Fruit fly (Drosophila melanogaster) whole organism, embryonic: Measurements from ENCODE around the gene Smox.

ENCODE experiments used
- Ada2b ChIP-seq: fragments of 200-800 bp; sonication (Bioruptor generic); IDR thresholded peaks from 2 replicates; pipeline ENCODE4 v1.3.6; 2022; ENCODE audit warnings: missing biosample characterization, missing genetic modification characterization
- Adf1 ChIP-seq: fragments of 200-800 bp; sonication (Bioruptor generic); IDR thresholded peaks from 2 replicates; pipeline ENCODE4 v1.3.6; 2022; ENCODE audit warnings: missing biosample characterization, missing genetic modification characterization
- Aef1 ChIP-seq: fragments of 200-800 bp; sonication (Bioruptor generic); IDR thresholded peaks from 3 replicates; pipeline ENCODE4 v1.3.6; 2022; ENCODE audit warnings: missing biosample characterization, missing genetic modification characterization
- B-H1 ChIP-seq: fragments of 200-800 bp; sonication (Bioruptor generic); IDR thresholded peaks from 3 replicates; pipeline ENCODE4 v1.3.6; 2022; ENCODE audit warnings: missing biosample characterization, missing genetic modification characterization
- Bdp1 ChIP-seq: fragments of 200-800 bp; sonication (Bioruptor generic); optimal IDR thresholded peaks from 3 replicates; lab custom pipeline; 2016; ENCODE audit warnings: missing biosample characterization, missing genetic modification characterization
- BtbVII ChIP-seq: fragments of 200-800 bp; sonication (Bioruptor generic); optimal IDR thresholded peaks from 3 replicates; lab custom pipeline; 2017; ENCODE audit warnings: missing biosample characterization, mild to moderate bottlenecking, missing genetic modification characterization
- CG10209 ChIP-seq: fragments of 200-800 bp; sonication (Bioruptor generic); optimal IDR thresholded peaks from 3 replicates; lab custom pipeline; 2017; ENCODE audit warnings: missing biosample characterization, mild to moderate bottlenecking, missing genetic modification characterization, missing genetic modification reagents
- CG11456 ChIP-seq: fragments of 200-800 bp; sonication (Bioruptor generic); IDR thresholded peaks from 3 replicates; pipeline ENCODE4 v1.3.6; 2022; ENCODE audit warnings: missing biosample characterization, missing genetic modification characterization
- CG12236 ChIP-seq: fragments of 200-800 bp; sonication (Bioruptor generic); optimal IDR thresholded peaks from 2 replicates; lab custom pipeline; 2016; ENCODE audit warnings: missing biosample characterization, missing genetic modification characterization
- CG17568 ChIP-seq: fragments of 200-800 bp; sonication (Bioruptor generic); optimal IDR thresholded peaks from 2 replicates; lab custom pipeline; 2018; ENCODE audit warnings: missing biosample characterization, mild to moderate bottlenecking, missing genetic modification characterization, moderate library complexity
- CG17829 ChIP-seq: fragments of 200-800 bp; optimal IDR thresholded peaks from 2 replicates; lab custom pipeline; 2019; ENCODE audit warnings: missing biosample characterization, mild to moderate bottlenecking, missing genetic modification characterization, moderate library complexity
- CG2120 ChIP-seq: fragments of 200-800 bp; sonication (Bioruptor generic); optimal IDR thresholded peaks from 3 replicates; lab custom pipeline; 2016; ENCODE audit warnings: missing biosample characterization, missing genetic modification characterization
- CG30431 ChIP-seq: fragments of 200-800 bp; sonication (Bioruptor generic); optimal IDR thresholded peaks from 2 replicates; lab custom pipeline; 2017; ENCODE audit warnings: missing biosample characterization, missing genetic modification characterization
- CG3065 ChIP-seq: fragments of 200-800 bp; sonication (Bioruptor generic); optimal IDR thresholded peaks from 2 replicates; lab custom pipeline; 2016; ENCODE audit warnings: missing biosample characterization, missing genetic modification characterization
- CG31365 ChIP-seq: fragments of 200-800 bp; sonication (Bioruptor generic); optimal IDR thresholded peaks from 2 replicates; lab custom pipeline; 2018; ENCODE audit warnings: missing biosample characterization, mild to moderate bottlenecking, missing genetic modification characterization
- CG3995 ChIP-seq: fragments of 200-800 bp; sonication (Bioruptor generic); optimal IDR thresholded peaks from 3 replicates; lab custom pipeline; 2016; ENCODE audit warnings: missing biosample characterization, missing genetic modification characterization
- CG6813 ChIP-seq: fragments of 200-800 bp; sonication (Bioruptor generic); optimal IDR thresholded peaks from 2 replicates; lab custom pipeline; 2017; ENCODE audit warnings: missing biosample characterization, missing genetic modification characterization, mild to moderate bottlenecking, moderate library complexity, missing genetic modification reagents
- CG7786 ChIP-seq: fragments of 200-800 bp; sonication (Bioruptor generic); optimal IDR thresholded peaks from 2 replicates; lab custom pipeline; 2016; ENCODE audit warnings: missing biosample characterization, missing genetic modification characterization
- CG9817 ChIP-seq: fragments of 200-800 bp; sonication (Bioruptor generic); optimal IDR thresholded peaks from 2 replicates; lab custom pipeline; 2018; ENCODE audit warnings: missing biosample characterization, mild to moderate bottlenecking, missing genetic modification characterization, moderate library complexity
- CHES-1-like ChIP-seq: fragments of 200-800 bp; sonication (Bioruptor generic); optimal IDR thresholded peaks from 2 replicates; lab custom pipeline; 2016; ENCODE audit warnings: missing biosample characterization, missing genetic modification characterization
- CkIIα-i1 ChIP-seq: fragments of 200-800 bp; sonication (Bioruptor generic); IDR thresholded peaks from 2 replicates; pipeline ENCODE4 v1.3.6; 2022; ENCODE audit warnings: missing biosample characterization, missing genetic modification characterization
- Dip2 ChIP-seq: fragments of 200-800 bp; sonication (Bioruptor generic); IDR thresholded peaks from 2 replicates; pipeline ENCODE4 v1.3.6; 2022; ENCODE audit warnings: missing biosample characterization, missing genetic modification characterization
- ERR ChIP-seq: fragments of 200-800 bp; sonication (Bioruptor generic); optimal IDR thresholded peaks from 2 replicates; lab custom pipeline; 2016; ENCODE audit warnings: missing biosample characterization, missing genetic modification characterization
- Ets97D ChIP-seq: fragments of 200-800 bp; sonication (Bioruptor generic); optimal IDR thresholded peaks from 3 replicates; lab custom pipeline; 2016; ENCODE audit warnings: missing biosample characterization, missing genetic modification characterization
- Nf-YB ChIP-seq: fragments of 200-800 bp; sonication (Bioruptor generic); optimal IDR thresholded peaks from 3 replicates; lab custom pipeline; 2019; ENCODE audit warnings: missing biosample characterization, mild to moderate bottlenecking, missing genetic modification characterization, moderate library complexity
- Sox100B ChIP-seq: fragments of 200-800 bp; sonication (Bioruptor generic); optimal IDR thresholded peaks from 3 replicates; lab custom pipeline; 2018; ENCODE audit warnings: missing biosample characterization, mild to moderate bottlenecking, missing genetic modification characterization
- Sox102F ChIP-seq: fragments of 200-800 bp; sonication (Bioruptor generic); optimal IDR thresholded peaks from 2 replicates; lab custom pipeline; 2018; ENCODE audit warnings: missing biosample characterization, mild to moderate bottlenecking, missing genetic modification characterization, moderate library complexity
- YL-1 ChIP-seq: fragments of 200-800 bp; sonication (Bioruptor generic); optimal IDR thresholded peaks from 3 replicates; lab custom pipeline; 2017; ENCODE audit warnings: missing biosample characterization, mild to moderate bottlenecking, missing genetic modification characterization
- al ChIP-seq: fragments of 200-800 bp; sonication (Bioruptor generic); IDR thresholded peaks from 2 replicates; pipeline ENCODE4 v1.3.6; 2022; ENCODE audit warnings: missing biosample characterization, missing genetic modification characterization
- ara ChIP-seq: fragments of 200-800 bp; sonication (Bioruptor generic); IDR thresholded peaks from 2 replicates; pipeline ENCODE4 v1.3.6; 2022; ENCODE audit warnings: missing biosample characterization, missing genetic modification characterization
- az2 ChIP-seq: fragments of 200-800 bp; sonication (Bioruptor generic); optimal IDR thresholded peaks from 3 replicates; lab custom pipeline; 2016; ENCODE audit warnings: missing biosample characterization, missing genetic modification characterization
- bsh ChIP-seq, 2 experiments: fragments of 200-800 bp; sonication (Bioruptor generic); optimal IDR thresholded peaks; 2 replicates each; lab custom pipeline; 2017 to 2018; ENCODE audit warnings: mild to moderate bottlenecking in 2 of 2, missing biosample characterization in 2 of 2, missing genetic modification characterization in 2 of 2, moderate library complexity in 1 of 2
- cad ChIP-seq: fragments of >200 bp; optimal IDR thresholded peaks from 2 replicates; lab custom pipeline; 2017; ENCODE audit warnings: missing biosample characterization, missing genetic modification characterization
- dm ChIP-seq: fragments of 200-800 bp; sonication (Bioruptor generic); optimal IDR thresholded peaks from 3 replicates; lab custom pipeline; 2016; ENCODE audit warnings: missing biosample characterization, missing genetic modification characterization
- eyg ChIP-seq: fragments of 200-800 bp; sonication (Bioruptor generic); optimal IDR thresholded peaks from 3 replicates; lab custom pipeline; 2016; ENCODE audit warnings: missing biosample characterization, missing genetic modification characterization
- ftz-f1 ChIP-seq: fragments of 200-800 bp; sonication (Bioruptor generic); optimal IDR thresholded peaks from 2 replicates; lab custom pipeline; 2016; ENCODE audit warnings: missing biosample characterization, missing genetic modification characterization
- grn ChIP-seq: fragments of 200-800 bp; sonication (Bioruptor generic); optimal IDR thresholded peaks from 3 replicates; lab custom pipeline; 2017; ENCODE audit warnings: missing biosample characterization, missing genetic modification characterization
- gro ChIP-seq: fragments of 200-800 bp; sonication (Bioruptor generic); optimal IDR thresholded peaks from 2 replicates; lab custom pipeline; 2016; ENCODE audit warnings: missing biosample characterization, missing genetic modification characterization
- hb ChIP-seq: fragments of 200-800 bp; sonication (Bioruptor generic); IDR thresholded peaks from 3 replicates; pipeline ENCODE4 v1.3.6; 2022; ENCODE audit warnings: missing biosample characterization, missing genetic modification characterization; ENCODE audit not compliant: partially characterized antibody
- hth ChIP-seq: fragments of >200 bp; optimal IDR thresholded peaks from 2 replicates; lab custom pipeline; 2017; ENCODE audit warnings: inconsistent platforms
- inv ChIP-seq: fragments of 200-800 bp; sonication (Bioruptor generic); IDR thresholded peaks from 2 replicates; pipeline ENCODE4 v1.3.6; 2022; ENCODE audit warnings: missing biosample characterization, missing genetic modification characterization; ENCODE audit not compliant: partially characterized antibody
- lbe ChIP-seq: fragments of 200-800 bp; sonication (Bioruptor generic); optimal IDR thresholded peaks from 2 replicates; lab custom pipeline; 2016; ENCODE audit warnings: missing biosample characterization, mild to moderate bottlenecking, missing genetic modification characterization
- phol ChIP-seq: fragments of 200-800 bp; sonication (Bioruptor generic); optimal IDR thresholded peaks from 3 replicates; lab custom pipeline; 2018; ENCODE audit warnings: missing biosample characterization, mild to moderate bottlenecking, missing genetic modification characterization, moderate library complexity
- pita ChIP-seq: fragments of 200-800 bp; sonication (Bioruptor generic); optimal IDR thresholded peaks from 2 replicates; lab custom pipeline; 2017; ENCODE audit warnings: missing biosample characterization, mild to moderate bottlenecking, missing genetic modification characterization
- sim ChIP-seq: fragments of 200-800 bp; sonication (Bioruptor generic); IDR thresholded peaks from 2 replicates; pipeline ENCODE4 v1.3.6; 2022; ENCODE audit warnings: missing biosample characterization, missing genetic modification characterization
- so ChIP-seq: fragments of 200-800 bp; sonication (Bioruptor generic); IDR thresholded peaks from 3 replicates; pipeline ENCODE4 v1.3.6; 2022; ENCODE audit warnings: missing biosample characterization, missing genetic modification characterization
- sug ChIP-seq: fragments of 200-800 bp; optimal IDR thresholded peaks from 2 replicates; lab custom pipeline; 2019; ENCODE audit warnings: missing biosample characterization, mild to moderate bottlenecking, missing genetic modification characterization, moderate library complexity
- tap ChIP-seq: fragments of 200-800 bp; optimal IDR thresholded peaks from 3 replicates; lab custom pipeline; 2019; ENCODE audit warnings: missing biosample characterization, mild to moderate bottlenecking, missing genetic modification characterization, moderate library complexity
- toy ChIP-seq: fragments of 200-800 bp; sonication (Bioruptor generic); IDR thresholded peaks from 2 replicates; pipeline ENCODE4 v1.3.6; 2022; ENCODE audit warnings: missing biosample characterization, missing genetic modification characterization
- ttk ChIP-seq: fragments of 200-800 bp; sonication (Bioruptor generic); IDR thresholded peaks from 2 replicates; pipeline ENCODE4 v2.1.2; 2022; ENCODE audit warnings: missing biosample characterization, missing genetic modification characterization
- vnd ChIP-seq: fragments of 200-800 bp; sonication (Bioruptor generic); IDR thresholded peaks from 3 replicates; pipeline ENCODE4 v1.3.6; 2022; ENCODE audit warnings: missing biosample characterization, missing genetic modification characterization; ENCODE audit not compliant: partially characterized antibody
- zfh2 ChIP-seq: fragments of 200-800 bp; sonication (Bioruptor generic); optimal IDR thresholded peaks from 2 replicates; lab custom pipeline; 2016; ENCODE audit warnings: missing biosample characterization, missing genetic modification characterization

Smox gene

dm6 chrX:8143537-8143936 lies 1.5 kb upstream of the Smox start, which contains the start of gene CG17982 (continued):
- peak; percentile 71 to 89 for TF ChIP-seq bsh (GFP tag; optimal IDR thresholded peaks at IDR 0.05; lab: Kevin White, UChicago)
- no peak for TF ChIP-seq sim
- TF ChIP-seq phol (tag; lab: Kevin White, UChicago), result peak; percentile 86
- no peak for TF ChIP-seq hb (GFP tag; lab: Robert Waterston, UW)
- 0 out of 2 replicates have a peak, but pooled peaks have one; percentile 34 for TF ChIP-seq toy (GFP tag; lab: Robert Waterston, UW)
- peak; percentile 85 for TF ChIP-seq CG17829
- peak; percentile 89 for TF ChIP-seq Sox102F (GFP tag; lab: Kevin White, UChicago)
- TF ChIP-seq grn, result no peak
- TF ChIP-seq dm (GFP tag; lab: Kevin White, UChicago), result peak; percentile 61
- peak; percentile 71 for TF ChIP-seq al (GFP tag; lab: Robert Waterston, UW)
- TF ChIP-seq zfh2 (GFP tag; lab: Kevin White, UChicago), result peak; percentile 88
- TF ChIP-seq CG31365 (tag; lab: Kevin White, UChicago), result peak; percentile 56
- TF ChIP-seq ttk, result peak; percentile 68
- peak; percentile 87 for TF ChIP-seq sug (tag; lab: Kevin White, UChicago)
- peak; percentile 74 for TF ChIP-seq Ada2b (GFP tag; lab: Robert Waterston, UW)
- peak; percentile 12 for TF ChIP-seq CG30431 (GFP tag; lab: Kevin White, UChicago)
- TF ChIP-seq Nf-YB, result peak; percentile 45
- peak; percentile 84 for TF ChIP-seq az2 (GFP tag; lab: Kevin White, UChicago)
- TF ChIP-seq Aef1 (GFP tag; lab: Robert Waterston, UW), result peak; percentile 66
- TF ChIP-seq ara (GFP tag; lab: Robert Waterston, UW), result peak; percentile 70
- no peak for TF ChIP-seq Dip2
- peak; percentile 82 for TF ChIP-seq BtbVII (GFP tag; lab: Kevin White, UChicago)
- peak; percentile 79 for TF ChIP-seq CG11456 (GFP tag; lab: Robert Waterston, UW)
- no peak for TF ChIP-seq CkIIα-i1
- TF ChIP-seq Bdp1 (GFP tag; lab: Kevin White, UChicago), result peak; percentile 63
- peak; percentile 79 for TF ChIP-seq YL-1 (GFP tag; lab: Kevin White, UChicago)
- TF ChIP-seq ftz-f1 (GFP tag; lab: Kevin White, UChicago), result no peak
- TF ChIP-seq CG3065 (GFP tag; lab: Kevin White, UChicago), result peak; percentile 2
- TF ChIP-seq cad, result no peak
- TF ChIP-seq ERR, result peak; percentile 70
- no peak for TF ChIP-seq pita (GFP tag; lab: Kevin White, UChicago)
- TF ChIP-seq inv, result no peak
- TF ChIP-seq Adf1, result 0 out of 2 replicates have a peak, but pooled peaks have one; percentile 31
- peak; percentile 53 for TF ChIP-seq CG12236 (GFP tag; lab: Kevin White, UChicago)
- TF ChIP-seq CG6813 (GFP tag; lab: Kevin White, UChicago), result peak; percentile 75
- peak; percentile 74 for TF ChIP-seq CG10209 (GFP tag; lab: Kevin White, UChicago)
- peak; percentile 88 for TF ChIP-seq lbe (GFP tag; lab: Kevin White, UChicago)
- TF ChIP-seq tap, result peak; percentile 83
- TF ChIP-seq Ets97D, result peak; percentile 81
- no peak for TF ChIP-seq CG17568 (GFP tag; lab: Kevin White, UChicago)
- TF ChIP-seq CG2120 (GFP tag; lab: Kevin White, UChicago), result peak; percentile 98
- TF ChIP-seq CHES-1-like (GFP tag; lab: Kevin White, UChicago), result peak; percentile 90
- peak; percentile 87 for TF ChIP-seq CG7786 (GFP tag; lab: Kevin White, UChicago)
- TF ChIP-seq vnd, result no peak
- TF ChIP-seq B-H1 (GFP tag; lab: Robert Waterston, UW), result peak; percentile 67; the same call in 2 of the 3 replicates
- peak; percentile 77; the same call in 2 of the 3 replicates for TF ChIP-seq so (GFP tag; lab: Robert Waterston, UW)
- TF ChIP-seq Sox100B (GFP tag; lab: Kevin White, UChicago), result no peak
- no peak for TF ChIP-seq hth
- TF ChIP-seq gro (GFP tag; lab: Kevin White, UChicago), result peak; percentile 89
- TF ChIP-seq CG3995 (GFP tag; lab: Kevin White, UChicago), result peak; percentile 50
- peak; percentile 89 for TF ChIP-seq CG9817 (tag; lab: Kevin White, UChicago)
- peak; percentile 81 for TF ChIP-seq eyg (GFP tag; lab: Kevin White, UChicago)
